Worm (Caenorhabditis elegans): ENCODE results near the gene ZK593.2.

The ZK593.2 gene

DNA sequence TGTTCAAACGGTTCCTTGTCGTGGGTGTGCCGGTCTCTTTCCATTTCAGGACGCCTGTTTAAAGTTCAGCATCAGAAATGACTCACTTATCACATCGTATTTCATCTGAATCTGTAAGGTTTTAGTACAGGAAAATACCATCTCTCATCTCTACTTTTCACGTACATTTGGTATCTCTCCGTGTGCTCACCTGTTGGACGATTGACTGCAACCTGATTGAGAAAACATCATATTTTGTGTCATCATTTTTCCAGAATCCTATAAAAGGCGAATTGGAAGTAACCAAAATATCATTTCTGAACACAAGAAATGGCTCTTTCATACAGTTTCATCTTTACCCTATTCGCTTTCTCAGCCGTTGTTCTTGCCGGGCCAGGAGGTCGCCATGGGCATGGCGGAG is 13.1 kb upstream of the ZK593.2 start, which contains the start of gene srlf-30:
TSS of gene srlf-30 (plus strand) at position 301 of the 400 bp plus-strand sequence.
- TF ChIP-seq ref-1 (GFP tag; conservative IDR thresholded peaks at IDR 0.05) (no peak), flt-1 (GFP tag; IDR thresholded peaks at IDR 0.05) (no peak), T22C8.4 (GFP tag; IDR thresholded peaks at IDR 0.05) (no peak), ztf-29 (GFP tag; IDR thresholded peaks at IDR 0.05) (no peak), cog-1 (tag; optimal IDR thresholded peaks at IDR 0.05) (no peak), med-1 (GFP tag; optimal IDR thresholded peaks at IDR 0.05; ENCODE audit: insufficient read depth) (no peak), klf-2 (GFP tag; conservative IDR thresholded peaks at IDR 0.05) (no peak), ztf-23 (GFP tag; IDR thresholded peaks at IDR 0.05) (no peak), tab-1 (GFP tag; IDR thresholded peaks at IDR 0.05) (no peak)

DNA sequence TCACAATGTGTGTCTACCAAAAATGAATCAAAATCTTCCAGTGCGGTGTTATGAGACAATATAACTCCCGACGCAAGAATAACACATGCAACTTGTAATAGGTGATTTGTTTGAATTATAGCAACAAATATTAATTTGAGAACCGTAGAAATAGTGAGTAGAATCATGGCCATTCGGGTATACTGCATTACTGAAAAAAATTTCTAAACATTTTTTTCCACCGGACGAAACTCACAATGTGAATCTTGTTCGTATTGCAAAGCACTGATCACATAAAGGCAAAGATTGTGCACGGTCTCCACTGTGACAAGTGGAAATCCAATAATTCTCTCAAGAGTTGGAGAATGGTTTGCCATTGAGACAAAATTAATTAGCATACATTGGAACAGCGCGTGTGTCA is 10.7 kb upstream of the ZK593.2 start:
- TF ChIP-seq flt-1 (GFP tag; IDR thresholded peaks at IDR 0.05) (no peak), tab-1 (GFP tag; IDR thresholded peaks at IDR 0.05) (no peak), klf-2 (GFP tag; conservative IDR thresholded peaks at IDR 0.05) (no peak), cog-1 (tag; optimal IDR thresholded peaks at IDR 0.05) (no peak), med-1 (GFP tag; optimal IDR thresholded peaks at IDR 0.05; ENCODE audit: insufficient read depth) (no peak), ztf-29 (GFP tag; IDR thresholded peaks at IDR 0.05) (no peak), ztf-23 (GFP tag; IDR thresholded peaks at IDR 0.05) (no peak), T22C8.4 (GFP tag; IDR thresholded peaks at IDR 0.05) (no peak), ref-1 (GFP tag; conservative IDR thresholded peaks at IDR 0.05) (no peak)

DNA sequence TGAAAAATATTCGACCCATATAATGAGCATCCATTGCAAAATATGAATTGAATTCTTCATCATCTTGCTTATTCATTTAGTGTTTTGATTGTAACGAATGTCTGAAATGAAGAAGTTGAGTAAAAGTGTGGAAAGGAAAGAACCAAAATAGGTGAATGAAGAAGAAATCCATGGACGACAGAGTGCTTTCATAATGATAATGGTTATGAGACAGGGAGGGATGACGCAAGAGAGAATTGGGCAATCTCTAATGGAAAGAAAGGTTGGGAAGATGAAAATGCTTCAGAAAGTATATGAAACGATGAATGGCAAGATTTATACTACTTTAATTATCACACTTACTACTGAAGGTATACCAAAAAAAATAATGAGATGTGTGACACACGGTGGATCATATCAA is 8.9 kb upstream of the ZK593.2 start, which contains the start of gene ZK596.3:
TSS of gene ZK596.3 (minus strand) at position 101 of the 400 bp plus-strand sequence.
- TF ChIP-seq ztf-23 (GFP tag; IDR thresholded peaks at IDR 0.05) (no peak), ztf-29 (GFP tag; IDR thresholded peaks at IDR 0.05) (no peak), T22C8.4 (GFP tag; IDR thresholded peaks at IDR 0.05) (no peak), flt-1 (GFP tag; IDR thresholded peaks at IDR 0.05) (no peak), tab-1 (GFP tag; IDR thresholded peaks at IDR 0.05) (no peak), med-1 (GFP tag; optimal IDR thresholded peaks at IDR 0.05; ENCODE audit: insufficient read depth) (no peak), cog-1 (tag; optimal IDR thresholded peaks at IDR 0.05) (no peak), ref-1 (GFP tag; conservative IDR thresholded peaks at IDR 0.05) (no peak), klf-2 (GFP tag; conservative IDR thresholded peaks at IDR 0.05) (no peak)

DNA sequence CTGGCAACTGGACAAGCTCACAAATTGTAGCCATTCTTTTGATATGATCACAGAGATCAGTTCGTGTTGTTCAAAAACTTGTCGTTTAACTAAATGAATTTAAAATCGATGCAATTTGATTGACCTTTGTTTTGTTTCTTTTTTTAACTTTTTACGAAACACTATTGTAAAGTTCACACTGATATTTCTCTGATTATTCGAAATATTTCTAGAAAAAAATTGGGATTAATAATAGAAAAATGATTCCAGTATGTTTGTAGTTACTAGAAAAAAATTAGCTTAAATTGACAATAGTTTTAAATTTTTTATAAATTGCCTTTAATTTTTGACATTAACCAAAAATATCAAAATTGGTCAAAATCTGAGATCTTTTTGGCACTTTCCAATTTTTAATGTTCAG is 4.0 kb upstream of the ZK593.2 start, which contains the start of gene ZK596.2:
TSS of gene ZK596.2 (minus strand) at position 101 of the 400 bp plus-strand sequence.
- TF ChIP-seq ztf-29 (GFP tag; IDR thresholded peaks at IDR 0.05) (no peak), tab-1 (GFP tag; IDR thresholded peaks at IDR 0.05) (no peak), med-1 (GFP tag; optimal IDR thresholded peaks at IDR 0.05; ENCODE audit: insufficient read depth) (no peak), ztf-23 (GFP tag; IDR thresholded peaks at IDR 0.05) (no peak), ref-1 (GFP tag; conservative IDR thresholded peaks at IDR 0.05) (no peak)

DNA sequence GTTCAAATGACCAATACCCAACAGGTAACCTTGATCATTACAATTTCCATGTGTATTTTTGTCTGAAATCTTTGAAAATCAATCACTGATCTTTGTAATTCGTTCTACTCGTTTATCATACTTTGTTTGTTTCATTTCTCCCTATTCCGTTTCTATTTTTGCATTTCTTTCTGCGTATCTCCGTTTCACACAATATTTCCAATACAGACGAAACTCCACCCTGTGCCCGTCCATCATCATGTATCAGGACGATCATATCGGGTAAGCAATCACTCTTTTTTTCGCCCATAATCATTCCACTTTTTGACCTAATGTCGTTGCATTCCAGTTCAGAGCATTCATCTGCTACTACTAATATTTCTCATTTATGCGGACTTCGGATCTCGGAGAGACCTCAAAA is 3.5 kb upstream of the ZK593.2 start, which contains the start of gene pyk-2:
TSS of gene pyk-2 (plus strand) at position 206 of the 400 bp plus-strand sequence.
- TF ChIP-seq ztf-23 (GFP tag; IDR thresholded peaks at IDR 0.05) = no peak
- TF ChIP-seq ztf-29 (GFP tag; IDR thresholded peaks at IDR 0.05) = no peak
- no peak for TF ChIP-seq klf-2 (GFP tag; conservative IDR thresholded peaks at IDR 0.05)
- TF ChIP-seq tab-1 (GFP tag; IDR thresholded peaks at IDR 0.05) = no peak
- no peak for TF ChIP-seq cog-1 (tag; optimal IDR thresholded peaks at IDR 0.05)
- no peak for TF ChIP-seq T22C8.4 (GFP tag; IDR thresholded peaks at IDR 0.05)
- no peak for TF ChIP-seq flt-1 (GFP tag; IDR thresholded peaks at IDR 0.05)
- no peak for TF ChIP-seq med-1 (GFP tag; optimal IDR thresholded peaks at IDR 0.05; ENCODE audit: insufficient read depth)
- no peak for TF ChIP-seq ref-1 (GFP tag; conservative IDR thresholded peaks at IDR 0.05)

DNA sequence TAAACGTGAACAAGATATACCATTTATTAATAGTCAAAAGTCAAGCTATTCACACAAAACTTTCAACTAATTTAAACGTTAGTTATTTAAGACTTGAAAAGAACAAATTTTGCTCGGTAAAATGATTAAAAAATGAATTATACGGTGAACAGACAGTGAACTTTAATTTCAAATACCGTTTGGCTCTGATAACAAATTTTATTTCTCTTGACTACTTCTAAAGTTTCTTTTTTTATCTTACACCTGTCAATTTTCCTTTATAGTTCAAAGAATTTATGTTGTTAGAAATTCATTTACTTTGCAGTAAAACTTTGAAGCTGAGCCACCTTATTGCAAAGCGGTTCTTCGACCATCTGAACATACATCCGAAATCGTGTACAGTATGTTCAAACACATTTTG is 2.2 kb downstream of the ZK593.2 start, which contains the start of gene ZK593.3:
TSS of gene ZK593.3 (plus strand) at position 301 of the 400 bp plus-strand sequence.
- TF ChIP-seq ztf-29 (GFP tag; IDR thresholded peaks at IDR 0.05) (no peak), ztf-23 (GFP tag; IDR thresholded peaks at IDR 0.05) (no peak), tab-1 (GFP tag; IDR thresholded peaks at IDR 0.05) (no peak), flt-1 (GFP tag; IDR thresholded peaks at IDR 0.05) (no peak), med-1 (GFP tag; optimal IDR thresholded peaks at IDR 0.05; ENCODE audit: insufficient read depth) (no peak), ref-1 (GFP tag; conservative IDR thresholded peaks at IDR 0.05) (no peak), T22C8.4 (GFP tag; IDR thresholded peaks at IDR 0.05) (no peak), klf-2 (GFP tag; conservative IDR thresholded peaks at IDR 0.05) (no peak), cog-1 (tag; optimal IDR thresholded peaks at IDR 0.05) (no peak)

DNA sequence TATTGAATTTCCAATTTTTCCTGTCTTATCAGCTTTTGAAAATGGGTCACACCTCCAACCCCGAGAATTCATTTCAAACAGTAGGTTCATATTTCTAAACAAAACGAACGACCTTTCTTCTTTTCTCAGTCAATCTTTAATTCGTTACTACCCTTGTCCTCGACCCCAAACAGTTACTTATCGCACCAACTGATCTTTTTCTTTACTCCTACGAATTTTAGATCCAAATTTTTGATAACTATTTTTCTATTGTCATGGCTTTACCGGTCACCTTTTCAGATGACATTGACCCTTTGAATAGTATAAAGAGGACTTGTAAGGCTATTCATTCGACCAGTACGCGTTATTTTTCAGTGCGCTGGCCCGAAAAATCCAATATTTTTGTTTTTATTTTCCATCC is 3.0 kb downstream of the ZK593.2 start:
- no peak for TF ChIP-seq klf-2 (GFP tag; conservative IDR thresholded peaks at IDR 0.05)
- no peak for TF ChIP-seq T22C8.4 (GFP tag; IDR thresholded peaks at IDR 0.05)
- TF ChIP-seq ref-1 (GFP tag; conservative IDR thresholded peaks at IDR 0.05) = no peak
- no peak for TF ChIP-seq med-1 (GFP tag; optimal IDR thresholded peaks at IDR 0.05; ENCODE audit: insufficient read depth)
- no peak for TF ChIP-seq ztf-29 (GFP tag; IDR thresholded peaks at IDR 0.05)
- no peak for TF ChIP-seq tab-1 (GFP tag; IDR thresholded peaks at IDR 0.05)
- TF ChIP-seq flt-1 (GFP tag; IDR thresholded peaks at IDR 0.05) = no peak
- no peak for TF ChIP-seq cog-1 (tag; optimal IDR thresholded peaks at IDR 0.05)
- no peak for TF ChIP-seq ztf-23 (GFP tag; IDR thresholded peaks at IDR 0.05)

DNA sequence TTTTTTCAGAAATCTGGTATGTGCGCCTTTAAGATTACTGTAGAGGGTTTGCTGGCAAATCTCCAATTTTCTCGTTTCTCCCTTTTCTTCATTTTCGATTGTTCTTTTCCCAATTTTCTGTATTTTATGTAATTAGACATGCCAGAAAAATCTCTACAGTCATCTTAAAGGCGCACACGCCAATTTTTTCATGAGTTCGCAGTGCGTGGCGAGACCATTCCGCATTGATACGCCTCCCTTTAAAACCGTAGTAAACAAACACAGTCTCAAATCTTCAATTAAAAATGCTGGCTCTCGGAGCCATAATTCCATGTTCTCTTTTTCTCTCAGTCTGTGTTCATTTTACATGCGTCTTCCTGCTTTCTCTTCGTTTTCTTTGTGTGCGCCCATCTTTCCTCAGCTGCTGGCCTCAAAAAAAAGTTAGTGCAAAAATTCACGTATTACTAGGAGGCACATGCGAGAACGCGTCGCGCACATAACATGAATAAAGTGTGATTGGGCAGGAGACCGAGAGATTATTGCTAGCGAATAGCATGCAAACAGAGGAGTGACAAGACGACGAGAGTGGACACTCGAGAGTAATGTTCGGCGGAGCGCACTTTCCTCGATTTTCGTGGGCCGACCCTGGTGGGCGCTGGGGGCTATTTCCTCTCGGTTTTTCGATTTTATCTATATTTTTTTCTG is 5.8 kb downstream of the ZK593.2 start:
- TF ChIP-seq tab-1 (GFP tag; IDR thresholded peaks at IDR 0.05) (no peak), flt-1 (GFP tag; IDR thresholded peaks at IDR 0.05) (peak; percentile 50; the same call in 1 of the 2 replicates), cog-1 (tag; optimal IDR thresholded peaks at IDR 0.05) (peak; percentile 39), ref-1 (GFP tag; conservative IDR thresholded peaks at IDR 0.05) (no peak), ztf-23 (GFP tag; IDR thresholded peaks at IDR 0.05) (no peak), ztf-29 (GFP tag; IDR thresholded peaks at IDR 0.05) (no peak), klf-2 (GFP tag; conservative IDR thresholded peaks at IDR 0.05) (no peak), med-1 (GFP tag; optimal IDR thresholded peaks at IDR 0.05; ENCODE audit: insufficient read depth) (no peak), T22C8.4 (GFP tag; IDR thresholded peaks at IDR 0.05) (no peak)

DNA sequence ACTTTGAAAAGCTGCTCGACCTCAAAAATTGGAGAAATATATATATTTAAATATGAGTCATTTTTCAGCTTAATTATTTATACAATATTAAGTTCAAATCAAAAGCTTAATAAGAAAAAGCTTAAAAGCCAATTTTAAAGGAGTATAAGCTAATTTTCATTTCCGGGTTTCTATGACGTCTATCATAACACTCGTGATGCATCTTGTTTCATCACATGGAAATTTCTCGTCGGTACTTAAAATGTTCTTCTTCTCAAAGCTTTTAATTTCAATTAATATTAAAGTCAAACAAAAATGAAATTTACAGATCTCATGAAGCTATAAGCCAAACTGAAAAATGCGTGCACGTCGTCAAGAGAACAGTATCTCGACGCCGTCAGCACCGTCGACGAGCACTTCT is 6.6 kb downstream of the ZK593.2 start, which contains the start of gene rbr-2:
TSS of gene rbr-2 (plus strand) at position 301 of the 400 bp plus-strand sequence.
- TF ChIP-seq tab-1 (GFP tag; IDR thresholded peaks at IDR 0.05) = no peak
- no peak for TF ChIP-seq ref-1 (GFP tag; conservative IDR thresholded peaks at IDR 0.05)
- no peak for TF ChIP-seq med-1 (GFP tag; optimal IDR thresholded peaks at IDR 0.05; ENCODE audit: insufficient read depth)
- no peak for TF ChIP-seq klf-2 (GFP tag; conservative IDR thresholded peaks at IDR 0.05)
- no peak for TF ChIP-seq flt-1 (GFP tag; IDR thresholded peaks at IDR 0.05)
- no peak for TF ChIP-seq T22C8.4 (GFP tag; IDR thresholded peaks at IDR 0.05)
- no peak for TF ChIP-seq ztf-23 (GFP tag; IDR thresholded peaks at IDR 0.05)
- TF ChIP-seq cog-1 (tag; optimal IDR thresholded peaks at IDR 0.05) = no peak
- TF ChIP-seq ztf-29 (GFP tag; IDR thresholded peaks at IDR 0.05) = no peak

All from whole organism, midembryonic.